Worm (Caenorhabditis elegans): ENCODE data around the gene clec-50.
"Not testable (repeated sequence)": the region's sequence is repeated elsewhere in the genome, so short reads cannot be mapped to it uniquely, and the experiment has no call there.

clec-50 gene

ce11 chrV:19710514-19710913, 44.7 kb downstream of the clec-50 start, which contains the start of gene Y43F8C.15:
TSS of gene Y43F8C.15 (minus strand) at chrV:19710614.
- TF ChIP-seq nhr-80 (tag; optimal IDR thresholded peaks at IDR 0.05); dpl-1 (GFP tag; optimal IDR thresholded peaks at IDR 0.05); ets-4 (GFP tag; optimal IDR thresholded peaks at IDR 0.05): not testable (repeated sequence)

- TF ChIP-seq F23B12.7 (tag; optimal IDR thresholded peaks at IDR 0.05; ENCODE audit: insufficient read depth) (no peak), ccch-3 (GFP tag; optimal IDR thresholded peaks at IDR 0.05) (no peak), cebp-1 (GFP tag; IDR thresholded peaks at IDR 0.05) (no peak), cebp-1 (tag; optimal IDR thresholded peaks at IDR 0.05) (no peak), repo-1 (tag; optimal IDR thresholded peaks at IDR 0.05) (no peak), bed-1 (GFP tag; IDR thresholded peaks at IDR 0.05) (no peak), chd-7 (tag; optimal IDR thresholded peaks at IDR 0.05) (no peak), attf-3 (GFP tag; conservative IDR thresholded peaks at IDR 0.05) (no peak), dpl-1 (GFP tag; optimal IDR thresholded peaks at IDR 0.05) (no peak), tbp1 (GFP tag; optimal IDR thresholded peaks at IDR 0.05) (no peak), ztf-6 (GFP tag; IDR thresholded peaks at IDR 0.05) (no peak), hlh-12 (tag; optimal IDR thresholded peaks at IDR 0.05) (no peak), B0019.2 (GFP tag; conservative IDR thresholded peaks at IDR 0.05) (no peak), F57C9.4 (tag; optimal IDR thresholded peaks at IDR 0.05) (no peak), nhr-90 (tag; optimal IDR thresholded peaks at IDR 0.05) (no peak), snpc-1.3 (tag; optimal IDR thresholded peaks at IDR 0.05; ENCODE audit: insufficient read depth) (no peak), unc-62 (GFP tag; optimal IDR thresholded peaks at IDR 0.05) (no peak), rec-8 (tag; optimal IDR thresholded peaks at IDR 0.05) (no peak), F39B2.1 (GFP tag; IDR thresholded peaks at IDR 0.05) (no peak), let-607 (tag; optimal IDR thresholded peaks at IDR 0.05) (no peak)
These were observed 46.3 kb downstream of the clec-50 start, which contains the start of gene srv-3 for ce11 chrV:19708849-19709248. TSS of gene srv-3 (minus strand) at chrV:19708949.

Data from whole organism, young adult.